Worm (Caenorhabditis elegans): Measurements from ENCODE around the gene nas-15.

nas-15 gene

ce11 chrX:825924-826323 is 48.4 kb downstream of the nas-15 start:
- TF ChIP-seq C34F6.9 (tag; optimal IDR thresholded peaks at IDR 0.05) (peak; percentile 74), crh-2 (tag; optimal IDR thresholded peaks at IDR 0.05) (peak; percentile 86), mab-5 (tag; optimal IDR thresholded peaks at IDR 0.05) (peak; percentile 56), nhr-237 (tag; optimal IDR thresholded peaks at IDR 0.05) (no peak), nhr-129 (tag; optimal IDR thresholded peaks at IDR 0.05) (peak; percentile 65), nhr-12 (tag; optimal IDR thresholded peaks at IDR 0.05) (no peak), nhr-6 (tag; optimal IDR thresholded peaks at IDR 0.05) (no peak), lsy-2 (tag; optimal IDR thresholded peaks at IDR 0.05) (peak; percentile 10 to 62), zag-1 (tag; optimal IDR thresholded peaks at IDR 0.05) (peak; percentile 44), mdl-1 (tag; optimal IDR thresholded peaks at IDR 0.05) (peak in 1 of 2 experiments; percentile 45), unc-55 (GFP tag; optimal IDR thresholded peaks at IDR 0.05) (peak; percentile 79), F13H6.1 (tag; optimal IDR thresholded peaks at IDR 0.05) (peak; percentile 57), sma-9 (GFP tag; optimal IDR thresholded peaks at IDR 0.05) (peak; percentile 61), sma-9 (tag; optimal IDR thresholded peaks at IDR 0.05) (no peak), lin-39 (tag; optimal IDR thresholded peaks at IDR 0.05) (no peak), blmp-1 (tag; optimal IDR thresholded peaks at IDR 0.05; ENCODE audit: insufficient read depth) (no peak), ztf-4 (tag; optimal IDR thresholded peaks at IDR 0.05) (no peak), fos-1 (tag; optimal IDR thresholded peaks at IDR 0.05) (peak; percentile 18)

ce11 chrX:827502-827901 is 50.0 kb downstream of the nas-15 start:
- TF ChIP-seq Y55F3AM.14 (GFP tag; optimal IDR thresholded peaks at IDR 0.05) (peak; percentile 49), gmeb-1 (tag; optimal IDR thresholded peaks at IDR 0.05) (no peak), nhr-25 (tag; optimal IDR thresholded peaks at IDR 0.05) (peak; percentile 22), mab-5 (tag; optimal IDR thresholded peaks at IDR 0.05) (peak; percentile 59), nhr-129 (tag; optimal IDR thresholded peaks at IDR 0.05) (peak; percentile 90), blmp-1 (tag; optimal IDR thresholded peaks at IDR 0.05; ENCODE audit: insufficient read depth) (peak; percentile 78), nhr-237 (tag; optimal IDR thresholded peaks at IDR 0.05) (no peak), nhr-10 (tag; optimal IDR thresholded peaks at IDR 0.05) (peak; percentile 55), unc-39 (tag; optimal IDR thresholded peaks at IDR 0.05) (peak; percentile 32), crh-2 (tag; optimal IDR thresholded peaks at IDR 0.05) (peak; percentile 92), lin-39 (tag; optimal IDR thresholded peaks at IDR 0.05) (no peak), fos-1 (tag; optimal IDR thresholded peaks at IDR 0.05) (peak; percentile 61), dmd-4 (tag; optimal IDR thresholded peaks at IDR 0.05) (no peak), lin-13 (GFP tag; optimal IDR thresholded peaks at IDR 0.05) (peak; percentile 16), lin-11 (tag; optimal IDR thresholded peaks at IDR 0.05) (no peak), skn-1 (tag; optimal IDR thresholded peaks at IDR 0.05) (no peak), mdl-1 (tag; optimal IDR thresholded peaks at IDR 0.05) (peak; percentile 60 to 68), lsy-2 (tag; optimal IDR thresholded peaks at IDR 0.05) (peak; percentile 47 to 76), sem-4 (tag; optimal IDR thresholded peaks at IDR 0.05) (peak; percentile 64), C34F6.9 (tag; optimal IDR thresholded peaks at IDR 0.05) (peak; percentile 82), F13H6.1 (tag; optimal IDR thresholded peaks at IDR 0.05) (peak; percentile 67), unc-55 (GFP tag; optimal IDR thresholded peaks at IDR 0.05) (peak; percentile 62), zag-1 (tag; optimal IDR thresholded peaks at IDR 0.05) (peak; percentile 62), nhr-12 (tag; optimal IDR thresholded peaks at IDR 0.05) (no peak), sma-9 (GFP tag; optimal IDR thresholded peaks at IDR 0.05) (peak; percentile 75), sma-9 (tag; optimal IDR thresholded peaks at IDR 0.05) (no peak), nhr-6 (tag; optimal IDR thresholded peaks at IDR 0.05) (peak; percentile 70), egl-27 (tag; optimal IDR thresholded peaks at IDR 0.05) (peak; percentile 17)

- no peak for TF ChIP-seq nhr-12 (tag; optimal IDR thresholded peaks at IDR 0.05)
- TF ChIP-seq mdl-1 (tag; optimal IDR thresholded peaks at IDR 0.05): no peak
- no peak for TF ChIP-seq peb-1 (tag; optimal IDR thresholded peaks at IDR 0.05)
- TF ChIP-seq ZK546.5 (tag; optimal IDR thresholded peaks at IDR 0.05): no peak
- TF ChIP-seq R02D3.7 (tag; optimal IDR thresholded peaks at IDR 0.05): no peak
- no peak for TF ChIP-seq ztf-4 (tag; optimal IDR thresholded peaks at IDR 0.05)
- no peak for TF ChIP-seq ama-1 (optimal IDR thresholded peaks at IDR 0.05)
- no peak for TF ChIP-seq unc-55 (GFP tag; optimal IDR thresholded peaks at IDR 0.05)
- TF ChIP-seq zag-1 (tag; optimal IDR thresholded peaks at IDR 0.05): no peak
These were observed 51.1 kb downstream of the nas-15 start, which contains the start of gene wdr-54 for ce11 chrX:828603-829002. TSS of gene wdr-54 (plus strand) at chrX:828903.
